Worm (Caenorhabditis elegans) whole organism, late embryonic: ENCODE data around the gene rpn-12.

Experiments
- T23F11.4 ChIP-seq: fragments of 200-800 bp; sonication (Bioruptor generic); optimal IDR thresholded peaks from 2 replicates; lab custom pipeline; 2018; ENCODE audit warnings: mild to moderate bottlenecking, missing genetic modification characterization, missing compliant biosample characterization
- ama-1 ChIP-seq: fragments of 150-350 bp; optimal IDR thresholded peaks from 2 replicates; lab custom pipeline; 2014
- madf-2 ChIP-seq: sonication (generic microtip); optimal IDR thresholded peaks from 2 replicates; lab custom pipeline; 2017; ENCODE audit warnings: missing genetic modification characterization, missing compliant biosample characterization
- mec-3 ChIP-seq: sonication (generic microtip); optimal IDR thresholded peaks from 2 replicates; lab custom pipeline; 2016; ENCODE audit warnings: borderline replicate concordance, missing genetic modification characterization, missing compliant biosample characterization

ce11 chrII:11633509-11633908, 19.4 kb upstream of the rpn-12 start, which contains the start of gene din-1:
- TF ChIP-seq mec-3 (tag; lab: Kevin White, UChicago) (no peak), ama-1 (lab: Kevin White, UChicago) (no peak), T23F11.4 (GFP tag; lab: Kevin White, UChicago) (no peak), madf-2 (no peak)
